Fruit fly (Drosophila melanogaster) whole organism, embryonic: ENCODE data around the gene Set2.

Experiments used
- Aef1 ChIP-seq: fragments of 200-800 bp; sonication (Bioruptor generic); IDR thresholded peaks from 3 replicates; pipeline ENCODE4 v1.3.6; 2022; ENCODE audit warnings: missing biosample characterization, missing genetic modification characterization
- CG11504 ChIP-seq: fragments of 200-800 bp; sonication (Bioruptor generic); optimal IDR thresholded peaks from 3 replicates; lab custom pipeline; 2019; ENCODE audit warnings: missing biosample characterization, mild to moderate bottlenecking, missing genetic modification characterization, moderate library complexity
- CG13296 ChIP-seq: fragments of 200-800 bp; sonication (Bioruptor generic); optimal IDR thresholded peaks from 3 replicates; lab custom pipeline; 2018; ENCODE audit warnings: missing biosample characterization, mild to moderate bottlenecking, missing genetic modification characterization
- CG13894 ChIP-seq: fragments of 200-800 bp; sonication (Bioruptor generic); optimal IDR thresholded peaks from 3 replicates; lab custom pipeline; 2018; ENCODE audit warnings: missing biosample characterization, mild to moderate bottlenecking, missing genetic modification characterization, moderate library complexity
- CG1529 ChIP-seq: fragments of 200-800 bp; sonication (Bioruptor generic); optimal IDR thresholded peaks from 3 replicates; lab custom pipeline; 2018; ENCODE audit warnings: missing biosample characterization, missing genetic modification characterization
- CG17361 ChIP-seq: fragments of 200-800 bp; sonication (Bioruptor generic); IDR thresholded peaks from 3 replicates; pipeline ENCODE4 v1.3.6; 2022; ENCODE audit warnings: missing biosample characterization, missing genetic modification characterization
- CG17802 ChIP-seq: fragments of 200-800 bp; sonication (Bioruptor generic); optimal IDR thresholded peaks from 2 replicates; lab custom pipeline; 2018; ENCODE audit warnings: missing biosample characterization, mild to moderate bottlenecking, missing genetic modification characterization, moderate library complexity
- CG2678 ChIP-seq: fragments of 200-800 bp; sonication (Bioruptor generic); optimal IDR thresholded peaks from 3 replicates; lab custom pipeline; 2019; ENCODE audit warnings: missing biosample characterization, mild to moderate bottlenecking, missing genetic modification characterization, moderate library complexity
- CG31441 ChIP-seq: fragments of 200-800 bp; sonication (Bioruptor generic); IDR thresholded peaks from 2 replicates; pipeline ENCODE4 v1.3.6; 2022; ENCODE audit warnings: missing biosample characterization, missing genetic modification characterization
- CG33557 ChIP-seq: fragments of 200-800 bp; sonication (Bioruptor generic); optimal IDR thresholded peaks from 2 replicates; lab custom pipeline; 2019; ENCODE audit warnings: missing biosample characterization, mild to moderate bottlenecking, missing genetic modification characterization, moderate library complexity
- CG34422 ChIP-seq: fragments of 200-800 bp; sonication (Bioruptor generic); IDR thresholded peaks from 3 replicates; pipeline ENCODE4 v1.3.6; 2022; ENCODE audit warnings: missing biosample characterization, missing genetic modification characterization
- CG7839 ChIP-seq: fragments of 200-800 bp; sonication (Bioruptor generic); optimal IDR thresholded peaks from 3 replicates; lab custom pipeline; 2018; ENCODE audit warnings: missing biosample characterization, mild to moderate bottlenecking, missing genetic modification characterization, moderate library complexity
- CG8359 ChIP-seq: fragments of 200-800 bp; sonication (Bioruptor generic); optimal IDR thresholded peaks from 2 replicates; lab custom pipeline; 2017; ENCODE audit warnings: missing biosample characterization, mild to moderate bottlenecking, missing genetic modification characterization, borderline replicate concordance
- CG8924 ChIP-seq: fragments of 200-800 bp; optimal IDR thresholded peaks from 3 replicates; lab custom pipeline; 2019; ENCODE audit warnings: missing biosample characterization, mild to moderate bottlenecking, missing genetic modification characterization, moderate library complexity
- CG9437 ChIP-seq: fragments of 200-800 bp; sonication (Bioruptor generic); optimal IDR thresholded peaks from 2 replicates; lab custom pipeline; 2018; ENCODE audit warnings: missing biosample characterization, mild to moderate bottlenecking, missing genetic modification characterization
- CHES-1-like ChIP-seq: fragments of 200-800 bp; sonication (Bioruptor generic); optimal IDR thresholded peaks from 2 replicates; lab custom pipeline; 2016; ENCODE audit warnings: missing biosample characterization, missing genetic modification characterization
- CrebB ChIP-seq: fragments of 200-800 bp; sonication (Bioruptor generic); optimal IDR thresholded peaks from 3 replicates; lab custom pipeline; 2018; ENCODE audit warnings: missing biosample characterization, mild to moderate bottlenecking, missing genetic modification characterization
- D ChIP-seq, 2 experiments: fragments of 200-800 bp in 1 of 2; fragments of >200 bp in 1 of 2; sonication (Bioruptor generic) in 1 of 2; optimal IDR thresholded peaks; 2 replicates in 1 of 2; 3 replicates in 1 of 2; lab custom pipeline; 2017; ENCODE audit warnings: mild to moderate bottlenecking in 1 of 2, missing biosample characterization in 1 of 2, missing genetic modification characterization in 1 of 2, missing genetic modification reagents in 1 of 2
- D19B ChIP-seq: fragments of 200-800 bp; sonication (Bioruptor generic); optimal IDR thresholded peaks from 2 replicates; lab custom pipeline; 2017; ENCODE audit warnings: missing biosample characterization, mild to moderate bottlenecking, missing genetic modification characterization
- H15 ChIP-seq: fragments of 200-800 bp; sonication (Bioruptor generic); IDR thresholded peaks from 3 replicates; pipeline ENCODE4 v1.3.6; 2022; ENCODE audit warnings: missing biosample characterization, missing genetic modification characterization
- Hr3 ChIP-seq: fragments of 200-800 bp; sonication (Bioruptor generic); optimal IDR thresholded peaks from 3 replicates; lab custom pipeline; 2016; ENCODE audit warnings: missing biosample characterization, missing genetic modification characterization
- Hr51 ChIP-seq, 2 experiments: fragments of 200-800 bp; sonication (Bioruptor generic); optimal IDR thresholded peaks; 2 replicates in 1 of 2; 3 replicates in 1 of 2; lab custom pipeline; 2016 to 2018; ENCODE audit warnings: missing biosample characterization in 2 of 2, missing genetic modification characterization in 2 of 2, mild to moderate bottlenecking in 1 of 2, moderate library complexity in 1 of 2
- Mrtf ChIP-seq: fragments of 200-800 bp; sonication (Bioruptor generic); IDR thresholded peaks from 3 replicates; pipeline ENCODE4 v1.3.6; 2022; ENCODE audit warnings: missing biosample characterization, missing genetic modification characterization
- Myb ChIP-seq: fragments of 200-800 bp; sonication (Bioruptor generic); optimal IDR thresholded peaks from 2 replicates; lab custom pipeline; 2016; ENCODE audit warnings: missing biosample characterization, missing genetic modification characterization
- Poxn ChIP-seq: fragments of 200-800 bp; sonication (Bioruptor generic); IDR thresholded peaks from 2 replicates; pipeline ENCODE4 v1.3.6; 2022; ENCODE audit warnings: missing biosample characterization, missing genetic modification characterization
- Ssrp ChIP-seq: fragments of 200-800 bp; sonication (Bioruptor generic); optimal IDR thresholded peaks from 2 replicates; lab custom pipeline; 2018; ENCODE audit warnings: missing biosample characterization, mild to moderate bottlenecking, missing genetic modification characterization, moderate library complexity
- Xrp1 ChIP-seq: fragments of 200-800 bp; sonication (Bioruptor generic); IDR thresholded peaks from 2 replicates; pipeline ENCODE4 v1.3.6; 2022; ENCODE audit warnings: missing biosample characterization, missing genetic modification characterization
- ap ChIP-seq: fragments of 200-800 bp; sonication (Bioruptor generic); IDR thresholded peaks from 2 replicates; pipeline ENCODE4 v1.3.6; 2022; ENCODE audit warnings: missing biosample characterization, missing genetic modification characterization
- cato ChIP-seq: fragments of 200-800 bp; sonication (Bioruptor generic); optimal IDR thresholded peaks from 2 replicates; lab custom pipeline; 2016; ENCODE audit warnings: missing biosample characterization, missing genetic modification characterization, borderline replicate concordance
- crol ChIP-seq: fragments of 200-800 bp; sonication (Bioruptor generic); IDR thresholded peaks from 2 replicates; pipeline ENCODE4 v1.3.6; 2022; ENCODE audit warnings: missing biosample characterization, missing genetic modification characterization
- dan ChIP-seq: fragments of 200-800 bp; sonication (Bioruptor generic); IDR thresholded peaks from 2 replicates; pipeline ENCODE4 v1.3.6; 2022; ENCODE audit warnings: missing biosample characterization, missing genetic modification characterization
- dmrt99B ChIP-seq: fragments of 200-800 bp; sonication (Bioruptor generic); optimal IDR thresholded peaks from 2 replicates; lab custom pipeline; 2018; ENCODE audit warnings: missing biosample characterization, mild to moderate bottlenecking, missing genetic modification characterization, moderate library complexity
- fd96Cb ChIP-seq: fragments of 200-800 bp; sonication (Bioruptor generic); optimal IDR thresholded peaks from 2 replicates; lab custom pipeline; 2018; ENCODE audit warnings: missing biosample characterization, mild to moderate bottlenecking, missing genetic modification characterization, moderate library complexity
- gce ChIP-seq: fragments of 200-800 bp; sonication (Bioruptor generic); IDR thresholded peaks from 3 replicates; pipeline ENCODE4 v1.3.6; 2022; ENCODE audit warnings: missing biosample characterization, missing genetic modification characterization
- grau ChIP-seq: fragments of 200-800 bp; optimal IDR thresholded peaks from 3 replicates; lab custom pipeline; 2019; ENCODE audit warnings: missing biosample characterization, mild to moderate bottlenecking, missing genetic modification characterization, moderate library complexity
- gt ChIP-seq: fragments of 200-800 bp; sonication (Bioruptor generic); IDR thresholded peaks from 2 replicates; pipeline ENCODE4 v1.3.6; 2022; ENCODE audit warnings: missing biosample characterization, missing genetic modification characterization
- h ChIP-seq: fragments of >200 bp; optimal IDR thresholded peaks from 2 replicates; lab custom pipeline; 2017
- insv ChIP-seq, 2 experiments: fragments of 200-800 bp; sonication (Bioruptor generic); optimal IDR thresholded peaks; 3 replicates each; lab custom pipeline; 2016 to 2018; ENCODE audit warnings: missing biosample characterization in 2 of 2, missing genetic modification characterization in 2 of 2
- nau ChIP-seq: fragments of 200-800 bp; sonication (Bioruptor generic); optimal IDR thresholded peaks from 3 replicates; lab custom pipeline; 2017; ENCODE audit warnings: missing biosample characterization, mild to moderate bottlenecking, missing genetic modification characterization, missing genetic modification reagents
- oc ChIP-seq: fragments of 200-800 bp; sonication (Bioruptor generic); optimal IDR thresholded peaks from 2 replicates; lab custom pipeline; 2018; ENCODE audit warnings: missing biosample characterization, mild to moderate bottlenecking, missing genetic modification characterization, moderate library complexity
- otp ChIP-seq: fragments of 200-800 bp; sonication (Bioruptor generic); IDR thresholded peaks from 3 replicates; pipeline ENCODE4, ENCODE4 v1.3.6; 2022; ENCODE audit warnings: missing biosample characterization, missing genetic modification characterization
- p53 ChIP-seq: fragments of 200-800 bp; sonication (Bioruptor generic); optimal IDR thresholded peaks from 2 replicates; lab custom pipeline; 2016; ENCODE audit warnings: missing biosample characterization, missing genetic modification characterization
- row ChIP-seq: fragments of 200-800 bp; sonication (Bioruptor generic); IDR thresholded peaks from 3 replicates; pipeline ENCODE4 v1.3.6; 2022; ENCODE audit warnings: missing biosample characterization, missing genetic modification characterization
- sd ChIP-seq: fragments of 200-800 bp; sonication (Bioruptor generic); optimal IDR thresholded peaks from 3 replicates; lab custom pipeline; 2018; ENCODE audit warnings: missing biosample characterization, mild to moderate bottlenecking, missing genetic modification characterization, moderate library complexity
- slou ChIP-seq: fragments of 200-800 bp; sonication (Bioruptor generic); optimal IDR thresholded peaks from 3 replicates; lab custom pipeline; 2016; ENCODE audit warnings: missing biosample characterization, missing genetic modification characterization
- tgo ChIP-seq: fragments of 200-800 bp; sonication (Bioruptor generic); IDR thresholded peaks from 3 replicates; pipeline ENCODE4 v1.3.6; 2022; ENCODE audit warnings: missing biosample characterization, missing genetic modification characterization
- tna ChIP-seq: fragments of 200-800 bp; sonication (Bioruptor generic); IDR thresholded peaks from 2 replicates; pipeline ENCODE4 v1.3.6; 2022; ENCODE audit warnings: missing biosample characterization, missing genetic modification characterization; ENCODE audit not compliant: partially characterized antibody
- trh ChIP-seq: fragments of 200-800 bp; sonication (Bioruptor generic); optimal IDR thresholded peaks from 2 replicates; lab custom pipeline; 2016; ENCODE audit warnings: missing biosample characterization, missing genetic modification characterization
- vvl ChIP-seq: fragments of 200-800 bp; sonication (Bioruptor generic); IDR thresholded peaks from 2 replicates; pipeline ENCODE4 v1.3.6; 2022; ENCODE audit warnings: missing biosample characterization, missing genetic modification characterization
- wek ChIP-seq: fragments of 200-800 bp; sonication (Bioruptor generic); optimal IDR thresholded peaks from 3 replicates; lab custom pipeline; 2018; ENCODE audit warnings: missing biosample characterization, mild to moderate bottlenecking, missing genetic modification characterization, moderate library complexity

Set2 gene

DNA sequence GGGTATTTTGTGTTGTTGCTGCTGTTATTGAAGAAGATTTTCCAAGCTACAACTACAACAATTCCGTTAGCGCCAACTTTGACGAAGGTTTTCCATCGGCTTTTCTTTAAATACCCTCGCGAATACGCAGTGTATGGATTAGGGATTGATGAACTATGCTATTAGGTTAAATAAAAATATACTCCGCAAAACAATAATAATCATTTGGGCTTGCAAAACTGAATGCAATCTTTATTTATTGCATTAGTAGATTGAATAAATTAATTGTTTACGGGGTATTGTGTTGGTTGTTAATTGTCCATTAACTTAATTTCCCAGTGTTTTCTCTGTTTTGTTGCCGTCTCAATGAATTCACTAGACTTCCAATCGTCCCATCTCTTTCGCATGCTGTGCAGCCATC lies 34.4 kb downstream of the Set2 start (continued):
- TF ChIP-seq oc (tag; lab: Kevin White, UChicago) (no peak), Mrtf (GFP tag; lab: Robert Waterston, UW) (no peak), wek (GFP tag; lab: Kevin White, UChicago) (no peak), CG2678 (tag; lab: Kevin White, UChicago) (peak; percentile 40), CrebB (tag; lab: Kevin White, UChicago) (no peak), h (lab: Kevin White, UChicago) (no peak), sd (tag; lab: Kevin White, UChicago) (no peak), vvl (GFP tag; lab: Robert Waterston, UW) (no peak), tna (GFP tag; lab: Robert Waterston, UW) (no peak), Poxn (GFP tag; lab: Robert Waterston, UW) (no peak), CG17802 (no peak), CG33557 (GFP tag; lab: Kevin White, UChicago) (no peak), Aef1 (GFP tag; lab: Robert Waterston, UW) (peak; percentile 28; the same call in 1 of the 3 replicates), crol (GFP tag; lab: Robert Waterston, UW) (no peak), dmrt99B (tag; lab: Kevin White, UChicago) (peak; percentile 42), p53 (GFP tag; lab: Kevin White, UChicago) (no peak), cato (no peak), nau (GFP tag; lab: Kevin White, UChicago) (no peak), Myb (GFP tag; lab: Kevin White, UChicago) (no peak), CG8359 (GFP tag; lab: Kevin White, UChicago) (no peak), gce (GFP tag; lab: Robert Waterston, UW) (no peak), slou (no peak), gt (GFP tag; lab: Robert Waterston, UW) (no peak)

DNA sequence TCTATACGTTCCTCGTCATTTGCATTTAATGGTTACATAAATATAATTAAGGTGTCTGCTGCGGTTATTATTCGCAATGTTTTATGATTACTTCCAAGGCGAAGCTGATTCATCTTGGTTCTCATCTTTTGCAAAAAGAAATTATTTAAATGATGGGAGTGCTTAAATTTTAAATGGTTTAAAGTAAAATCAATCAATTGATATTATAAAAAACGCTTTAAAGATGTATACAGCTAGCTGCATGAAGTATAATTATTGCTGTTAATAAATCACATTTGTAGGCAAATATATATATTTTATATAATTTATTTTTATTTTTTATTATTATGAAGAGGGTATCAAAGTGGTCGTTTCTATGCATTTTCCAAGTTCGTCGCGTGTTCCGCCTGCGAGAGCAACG lies 37.7 kb downstream of the Set2 start:
- TF ChIP-seq trh (GFP tag; lab: Kevin White, UChicago): no peak
- no peak for TF ChIP-seq H15
- peak; percentile 49 for TF ChIP-seq CG11504 (tag; lab: Kevin White, UChicago)
- TF ChIP-seq CG17361 (GFP tag; lab: Robert Waterston, UW): peak; percentile 56; the same call in 1 of the 3 replicates
- TF ChIP-seq Xrp1 (GFP tag; lab: Robert Waterston, UW): 0 out of 2 replicates have a peak, but pooled peaks have one; percentile 21
- peak; percentile 22 for TF ChIP-seq Hr3 (GFP tag; lab: Kevin White, UChicago)
- no peak for TF ChIP-seq CG13894 (tag; lab: Kevin White, UChicago)
- peak; percentile 27 for TF ChIP-seq D19B (GFP tag; lab: Kevin White, UChicago)
- TF ChIP-seq CG8924 (tag; lab: Kevin White, UChicago): peak; percentile 14
- TF ChIP-seq CG34422 (GFP tag; lab: Robert Waterston, UW): 0 out of 3 replicates have a peak, but pooled peaks have one; percentile 28
- TF ChIP-seq row (GFP tag; lab: Robert Waterston, UW): 0 out of 3 replicates have a peak, but pooled peaks have one; percentile 30
- TF ChIP-seq tgo (GFP tag; lab: Robert Waterston, UW): 0 out of 3 replicates have a peak, but pooled peaks have one; percentile 17
- no peak for TF ChIP-seq D (optimal IDR thresholded peaks at IDR 0.05; lab: Kevin White, UChicago)
- peak; percentile 27 for TF ChIP-seq D (GFP tag; optimal IDR thresholded peaks at IDR 0.05; lab: Kevin White, UChicago)
- peak; percentile 7 for TF ChIP-seq fd96Cb (tag; lab: Kevin White, UChicago)
- no peak for TF ChIP-seq ap (GFP tag; lab: Robert Waterston, UW)
- TF ChIP-seq CG31441: peak; percentile 28; the same call in 1 of the 2 replicates
- no peak for TF ChIP-seq dan (GFP tag; lab: Robert Waterston, UW)
- TF ChIP-seq Hr51 (GFP tag; optimal IDR thresholded peaks at IDR 0.05; lab: Kevin White, UChicago): peak in 1 of 2 experiments; percentile 34
- TF ChIP-seq CG7839 (tag; lab: Kevin White, UChicago): peak; percentile 52
- peak; percentile 35 for TF ChIP-seq grau (tag; lab: Kevin White, UChicago)
- TF ChIP-seq Ssrp (tag; lab: Kevin White, UChicago): peak; percentile 29
- no peak for TF ChIP-seq insv (GFP tag; optimal IDR thresholded peaks at IDR 0.05; lab: Kevin White, UChicago)
- TF ChIP-seq CG13296: no peak
- TF ChIP-seq CG9437 (GFP tag; lab: Kevin White, UChicago): peak; percentile 39
- TF ChIP-seq CHES-1-like (GFP tag; lab: Kevin White, UChicago): no peak
- no peak for TF ChIP-seq otp (GFP tag; lab: Robert Waterston, UW)
- TF ChIP-seq CG1529 (GFP tag; lab: Kevin White, UChicago): no peak
